Worm (Caenorhabditis elegans) whole organism, L1 larva: ENCODE measurements around the gene nhr-277.
"Not testable (repeated sequence)": the region's sequence is repeated elsewhere in the genome, so short reads cannot be mapped to it uniquely, and the experiment has no call there.

ENCODE experiments used
- C04F5.9 ChIP-seq: sonication (generic microtip); optimal IDR thresholded peaks from 2 replicates; lab custom pipeline; 2016; ENCODE audit warnings: missing genetic modification characterization, missing compliant biosample characterization
- F16B12.6 ChIP-seq: fragments of 150-350 bp; optimal IDR thresholded peaks from 2 replicates; lab custom pipeline; 2014; ENCODE audit warnings: missing biosample characterization, missing genetic modification characterization
- aha-1 ChIP-seq: fragments of 150-350 bp; optimal IDR thresholded peaks from 2 replicates; lab custom pipeline; 2014; ENCODE audit warnings: missing biosample characterization, missing genetic modification characterization
- alr-1 ChIP-seq: fragments of 200-800 bp; sonication (Bioruptor generic); optimal IDR thresholded peaks from 2 replicates; lab custom pipeline; 2018; ENCODE audit warnings: borderline replicate concordance, mild to moderate bottlenecking, missing genetic modification characterization, missing compliant biosample characterization
- aly-2 ChIP-seq: fragments of 150-350 bp; optimal IDR thresholded peaks from 2 replicates; lab custom pipeline; 2014; ENCODE audit warnings: missing biosample characterization, missing genetic modification characterization
- ama-1 ChIP-seq: fragments of 150-350 bp; optimal IDR thresholded peaks from 2 replicates; lab custom pipeline; 2014
- ceh-63 ChIP-seq: fragments of 200-800 bp; sonication (Bioruptor generic); optimal IDR thresholded peaks from 2 replicates; lab custom pipeline; 2018; ENCODE audit warnings: mild to moderate bottlenecking, missing genetic modification characterization, missing compliant biosample characterization
- ceh-82 ChIP-seq, 3 experiments: fragments of 150-350 bp in 1 of 3; sonication (generic microtip) in 2 of 3; optimal IDR thresholded peaks; 2 replicates each; lab custom pipeline; 2014 to 2017; ENCODE audit warnings: missing biosample characterization in 3 of 3, missing genetic modification characterization in 3 of 3
- ceh-88 ChIP-seq: fragments of 200-800 bp; sonication (Bioruptor generic); IDR thresholded peaks from 2 replicates; pipeline ENCODE4 v1.3.6; 2022; ENCODE audit warnings: missing genetic modification characterization, missing compliant biosample characterization
- ces-1 ChIP-seq: fragments of 150-350 bp; optimal IDR thresholded peaks from 2 replicates; lab custom pipeline; 2014; ENCODE audit warnings: missing biosample characterization, missing genetic modification reagents, missing genetic modification characterization
- dpl-1 ChIP-seq, 3 experiments: fragments of 150-350 bp in 2 of 3; sonication (generic microtip) in 1 of 3; optimal IDR thresholded peaks; 2 replicates each; lab custom pipeline; 2014 to 2017; ENCODE audit warnings: missing biosample characterization in 3 of 3, missing genetic modification characterization in 3 of 3, missing genetic modification reagents in 3 of 3
- dsc-1 ChIP-seq: sonication (generic microtip); optimal IDR thresholded peaks from 2 replicates; lab custom pipeline; 2016; ENCODE audit warnings: mild to moderate bottlenecking, missing genetic modification characterization, missing compliant biosample characterization
- efl-1 ChIP-seq, 4 experiments: fragments of 150-350 bp; optimal IDR thresholded peaks in 3 of 4; peaks in 1 of 4; 1 replicate in 1 of 4; 2 replicates in 3 of 4; lab custom pipeline; 2014; ENCODE audit warnings: missing biosample characterization in 2 of 4, missing genetic modification characterization in 2 of 4, missing genetic modification reagents in 2 of 4
- efl-3 ChIP-seq: fragments of 200-800 bp; sonication (Bioruptor generic); optimal IDR thresholded peaks from 2 replicates; lab custom pipeline; 2018; ENCODE audit warnings: mild to moderate bottlenecking, missing genetic modification characterization, missing compliant biosample characterization
- egl-13 ChIP-seq: sonication (generic microtip); optimal IDR thresholded peaks from 2 replicates; lab custom pipeline; 2016; ENCODE audit warnings: missing genotype, missing genetic modification reagents, missing genetic modification characterization, missing compliant biosample characterization
- ets-5 ChIP-seq: fragments of 200-800 bp; sonication (Bioruptor generic); IDR thresholded peaks from 2 replicates; pipeline ENCODE4 v1.3.6; 2022; ENCODE audit warnings: missing genetic modification characterization, missing compliant biosample characterization
- fkh-10 ChIP-seq: sonication (generic microtip); optimal IDR thresholded peaks from 2 replicates; lab custom pipeline; 2017; ENCODE audit warnings: missing biosample characterization, missing genetic modification reagents, missing genetic modification characterization
- fos-1 ChIP-seq: fragments of 150-350 bp; optimal IDR thresholded peaks from 2 replicates; lab custom pipeline; 2014; ENCODE audit warnings: missing biosample characterization, missing genetic modification characterization
- grh-1 ChIP-seq: fragments of 200-800 bp; sonication (Bioruptor generic); IDR thresholded peaks from 2 replicates; pipeline ENCODE4 v1.3.6; 2022; ENCODE audit warnings: missing genetic modification reagents, missing genetic modification characterization, missing compliant biosample characterization
- hlh-17 ChIP-seq: fragments of 200-800 bp; sonication (Bioruptor generic); optimal IDR thresholded peaks from 2 replicates; lab custom pipeline; 2018; ENCODE audit warnings: missing genetic modification characterization, mild to moderate bottlenecking, missing compliant biosample characterization, moderate library complexity, borderline replicate concordance
- irx-1 ChIP-seq: sonication (generic microtip); optimal IDR thresholded peaks from 2 replicates; lab custom pipeline; 2016; ENCODE audit warnings: missing genetic modification characterization, missing compliant biosample characterization
- isw-1 ChIP-seq: fragments of 200-800 bp; sonication (Bioruptor generic); IDR thresholded peaks from 2 replicates; pipeline ENCODE4 v1.3.6; 2022; ENCODE audit warnings: missing genetic modification characterization, missing compliant biosample characterization
- lin-13 ChIP-seq: fragments of 150-350 bp; optimal IDR thresholded peaks from 2 replicates; lab custom pipeline; 2014; ENCODE audit warnings: missing biosample characterization, missing genetic modification reagents, missing genetic modification characterization
- lin-14 ChIP-seq: fragments of 200-800 bp; sonication (Bioruptor generic); optimal IDR thresholded peaks from 2 replicates; lab custom pipeline; 2018; ENCODE audit warnings: mild to moderate bottlenecking, missing genetic modification characterization, moderate library complexity, missing compliant biosample characterization
- lin-15B ChIP-seq: fragments of 150-350 bp; sonication (generic microtip); optimal IDR thresholded peaks from 3 replicates; lab custom pipeline; 2014; ENCODE audit warnings: missing biosample characterization, missing genetic modification characterization
- lsy-2 ChIP-seq, 2 experiments: fragments of 150-350 bp; optimal IDR thresholded peaks; 2 replicates each; lab custom pipeline; 2014; ENCODE audit warnings: missing biosample characterization in 2 of 2, missing genetic modification characterization in 2 of 2
- mdl-1 ChIP-seq, 2 experiments: fragments of 150-350 bp; optimal IDR thresholded peaks; 2 replicates each; lab custom pipeline; 2014 to 2017; ENCODE audit warnings: missing biosample characterization in 2 of 2, missing genetic modification characterization in 2 of 2, inconsistent platforms in 1 of 2
- mep-1 ChIP-seq: fragments of 150-350 bp; optimal IDR thresholded peaks from 2 replicates; lab custom pipeline; 2014; ENCODE audit warnings: missing biosample characterization, missing genetic modification characterization
- nhr-12 ChIP-seq: sonication (generic microtip); optimal IDR thresholded peaks from 2 replicates; lab custom pipeline; 2017; ENCODE audit warnings: missing biosample characterization, missing genetic modification characterization
- nhr-19 ChIP-seq: fragments of 200-800 bp; sonication (Bioruptor generic); conservative IDR thresholded peaks from 2 replicates; pipeline ENCODE4 v1.3.6; 2022; ENCODE audit warnings: missing genetic modification characterization, missing compliant biosample characterization
- nhr-20 ChIP-seq: sonication (generic microtip); optimal IDR thresholded peaks from 2 replicates; lab custom pipeline; 2016; ENCODE audit warnings: mild to moderate bottlenecking, missing genetic modification characterization, missing compliant biosample characterization
- nhr-47 ChIP-seq: sonication (generic microtip); optimal IDR thresholded peaks from 2 replicates; lab custom pipeline; 2016; ENCODE audit warnings: mild to moderate bottlenecking, missing genetic modification characterization, moderate library complexity, missing compliant biosample characterization
- nhr-85 ChIP-seq: sonication (generic microtip); peaks from one replicate; lab custom pipeline; 2016; ENCODE audit warnings: missing genetic modification characterization, inconsistent platforms, missing compliant biosample characterization
- pag-3 ChIP-seq: sonication (generic microtip); optimal IDR thresholded peaks from 2 replicates; lab custom pipeline; 2017; ENCODE audit warnings: missing genetic modification characterization, mild to moderate bottlenecking, missing compliant biosample characterization, antibody characterized with exemption, borderline replicate concordance; ENCODE audit not compliant: insufficient read depth
- rnt-1 ChIP-seq: sonication (generic microtip); optimal IDR thresholded peaks from 2 replicates; lab custom pipeline; 2016; ENCODE audit warnings: mild to moderate bottlenecking, missing genetic modification characterization, moderate library complexity, missing compliant biosample characterization
- snpc-4 ChIP-seq: fragments of 150-350 bp; optimal IDR thresholded peaks from 2 replicates; lab custom pipeline; 2014; ENCODE audit warnings: missing biosample characterization, missing genetic modification characterization
- snu-23 ChIP-seq: sonication (generic microtip); optimal IDR thresholded peaks from 2 replicates; lab custom pipeline; 2016; ENCODE audit warnings: missing genetic modification characterization, missing compliant biosample characterization
- tlp-1 ChIP-seq: fragments of 150-350 bp; optimal IDR thresholded peaks from 2 replicates; lab custom pipeline; 2014; ENCODE audit warnings: missing biosample characterization, missing genetic modification characterization
- unc-30 ChIP-seq: sonication (generic microtip); optimal IDR thresholded peaks from 2 replicates; lab custom pipeline; 2017; ENCODE audit warnings: missing biosample characterization, missing genetic modification characterization
- vab-15 ChIP-seq: sonication (generic microtip); optimal IDR thresholded peaks from 2 replicates; lab custom pipeline; 2017; ENCODE audit warnings: missing genotype, mild to moderate bottlenecking, missing genetic modification characterization, missing compliant biosample characterization
- zag-1 ChIP-seq: fragments of 150-350 bp; optimal IDR thresholded peaks from 2 replicates; lab custom pipeline; 2014; ENCODE audit warnings: missing biosample characterization, missing genetic modification characterization
- ztf-4 ChIP-seq: fragments of 150-350 bp; optimal IDR thresholded peaks from 2 replicates; lab custom pipeline; 2014; ENCODE audit warnings: missing biosample characterization, missing genetic modification characterization

Gene nhr-277

DNA sequence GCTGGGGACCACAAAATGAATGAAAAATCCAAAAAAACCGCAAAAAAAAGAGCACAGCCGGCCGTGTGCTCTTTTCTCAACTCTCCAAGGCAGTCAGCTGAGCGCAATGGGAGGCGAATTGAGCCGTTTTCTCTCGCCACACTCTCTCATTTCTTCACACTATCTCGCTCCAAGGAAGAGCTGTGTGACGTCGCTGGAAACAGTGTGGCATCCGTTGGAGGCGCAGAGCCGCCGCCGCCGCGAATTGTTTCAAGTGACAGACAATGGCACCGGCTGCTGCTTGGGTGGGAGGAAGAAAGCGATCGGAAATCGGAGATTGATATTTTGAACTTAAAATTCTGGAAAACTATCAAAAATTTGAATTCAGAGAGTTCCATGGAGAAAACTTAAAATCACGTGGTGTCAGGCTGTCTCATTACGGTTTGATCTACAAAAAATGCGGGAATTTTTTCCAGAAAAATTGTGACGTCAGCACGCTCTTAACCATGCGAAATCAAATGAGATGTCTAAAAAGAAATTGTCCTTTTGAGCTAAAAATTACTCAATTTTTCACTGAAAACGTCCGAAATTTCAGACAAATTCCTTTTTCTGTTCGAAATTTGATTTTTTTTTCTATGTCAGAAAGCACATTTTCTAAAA is 33.3 kb downstream of the nhr-277 start (continued):
- TF ChIP-seq ces-1 (GFP tag; lab: Kevin White, UChicago) = no peak
- peak; percentile 25 for TF ChIP-seq irx-1 (tag; lab: Kevin White, UChicago)
- peak; percentile 31 for TF ChIP-seq ama-1 (lab: Kevin White, UChicago)
- TF ChIP-seq snu-23 = peak; percentile 64

DNA sequence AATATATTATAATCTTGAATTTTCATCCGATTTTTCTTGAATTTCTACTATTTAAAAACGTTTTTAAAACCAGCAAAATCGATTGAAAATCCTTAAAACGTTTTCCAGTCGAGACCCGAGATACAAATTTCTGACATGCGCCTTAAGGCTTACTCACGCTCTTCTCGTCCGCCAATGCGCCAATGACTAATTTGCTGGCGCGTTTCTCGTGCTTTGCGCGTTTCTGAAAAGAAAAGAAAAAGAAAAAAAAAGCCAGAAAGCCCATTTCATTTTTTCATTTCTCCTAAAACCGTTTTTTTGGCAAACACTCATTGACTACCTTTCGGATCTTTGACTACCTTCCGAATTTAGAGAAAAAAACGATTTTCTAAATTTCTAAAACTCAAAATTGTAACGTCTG is 33.9 kb downstream of the nhr-277 start:
- TF ChIP-seq rnt-1 (no peak), efl-3 (GFP tag; lab: Kevin White, UChicago) (no peak), nhr-85 (peak; percentile 56)

DNA sequence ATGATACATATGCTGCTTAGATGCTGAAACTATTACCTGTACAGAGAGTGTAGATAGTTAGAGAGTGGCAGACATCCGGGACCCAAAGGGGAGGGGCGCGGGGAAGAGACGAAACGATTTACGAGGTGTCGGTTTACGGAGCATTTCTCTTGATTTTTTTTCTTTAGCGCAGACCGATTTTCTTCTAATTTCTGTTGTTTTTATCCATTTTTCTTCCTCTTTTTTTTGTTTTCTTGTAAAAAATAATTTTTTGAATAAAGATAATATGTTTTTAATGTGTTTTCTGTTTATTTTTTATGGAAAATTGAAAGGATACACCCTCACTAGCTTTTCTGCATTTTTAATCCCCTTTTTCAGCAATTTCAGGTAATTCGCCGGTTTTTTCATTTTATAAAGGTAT is 35.0 kb downstream of the nhr-277 start, which contains the start of gene Y54G2A.72:
TSS of gene Y54G2A.72 (plus strand) at position 301 of the 400 bp plus-strand sequence.
- not testable (repeated sequence) for TF ChIP-seq snu-23; alr-1; nhr-19 (GFP tag; lab: Robert Waterston, UW)

DNA sequence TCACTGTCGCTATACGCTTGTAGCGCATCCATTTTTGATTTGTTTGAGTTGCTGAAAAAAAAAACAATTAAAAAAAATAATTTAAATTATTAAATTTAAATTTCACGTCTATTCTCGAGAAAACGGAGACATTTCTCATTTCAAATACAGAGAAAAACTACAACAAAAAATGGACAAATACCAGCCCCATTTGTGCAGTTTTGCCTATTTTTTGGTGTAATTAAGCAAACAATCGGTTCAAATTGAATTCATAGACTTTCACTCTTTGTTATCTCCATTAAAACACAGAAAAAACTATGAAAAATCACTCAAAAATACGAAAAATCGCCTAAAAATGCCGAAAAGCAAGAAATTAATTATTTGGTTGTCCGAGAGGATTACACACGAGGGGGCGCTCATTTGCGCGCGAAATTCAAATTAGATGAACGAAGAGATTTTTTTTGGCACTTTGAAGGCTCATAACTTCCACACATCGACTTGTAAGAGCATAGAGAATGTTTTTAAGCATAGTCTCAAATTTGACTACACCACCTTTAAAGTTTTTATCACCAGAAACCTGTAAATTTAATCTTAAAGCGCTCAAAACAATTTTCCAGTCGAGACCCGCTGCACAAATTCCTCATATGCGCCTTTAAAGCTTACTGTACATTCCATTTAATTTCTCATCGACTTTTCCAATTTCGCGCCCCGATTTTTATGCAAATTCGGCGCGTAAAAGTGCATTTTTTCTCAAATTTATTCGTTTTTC is 40.2 kb downstream of the nhr-277 start, which contains the start of gene Y54G2A.12:
TSS of gene Y54G2A.12 (minus strand) at position 51 of the 748 bp plus-strand sequence.
- TF ChIP-seq nhr-47 (tag; lab: Kevin White, UChicago) (no peak), egl-13 (tag; lab: Kevin White, UChicago) (no peak), dpl-1 (GFP tag; optimal IDR thresholded peaks at IDR 0.05; lab: Kevin White, UChicago) (peak in 2 of 3 experiments; percentile 4 to 8), unc-30 (tag; lab: Kevin White, UChicago) (no peak), mdl-1 (tag; optimal IDR thresholded peaks at IDR 0.05; lab: Kevin White, UChicago) (no peak), ztf-4 (tag; lab: Kevin White, UChicago) (no peak), fkh-10 (GFP tag; lab: Kevin White, UChicago) (no peak), pag-3 (no peak), efl-1 (optimal IDR thresholded peaks at IDR 0.05; lab: Kevin White, UChicago) (peak; percentile 39 to 41), efl-1 (GFP tag; optimal IDR thresholded peaks at IDR 0.05 in 1 of 2; lab: Kevin White, UChicago) (peak; percentile 44 to 55), lin-15B (no peak)

DNA sequence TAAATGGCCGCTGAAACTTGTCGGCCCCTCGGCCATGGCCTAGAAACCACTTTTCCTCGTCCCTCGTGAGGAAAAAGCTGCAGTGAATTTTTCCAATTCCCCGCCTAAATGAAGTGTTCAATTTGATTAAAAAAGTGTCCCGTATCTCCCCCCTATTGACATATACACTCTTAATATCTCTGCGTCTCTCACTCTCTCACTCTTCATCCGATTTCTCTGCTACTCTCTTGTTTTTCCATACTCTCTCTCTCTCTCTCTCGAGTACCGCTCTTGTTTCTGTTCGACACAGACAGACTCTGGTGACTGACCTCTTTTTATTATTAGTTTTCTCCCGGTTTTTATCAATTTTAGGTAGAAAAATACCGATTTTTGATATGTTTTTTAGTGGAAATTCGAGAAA is 42.3 kb downstream of the nhr-277 start:
- TF ChIP-seq fkh-10 (GFP tag; lab: Kevin White, UChicago) (no peak), lsy-2 (tag; optimal IDR thresholded peaks at IDR 0.05; lab: Kevin White, UChicago) (peak; percentile 46 to 57), mep-1 (tag; lab: Kevin White, UChicago) (peak; percentile 64), nhr-12 (tag; lab: Kevin White, UChicago) (no peak), F16B12.6 (no peak), ceh-63 (GFP tag; lab: Kevin White, UChicago) (no peak), aly-2 (tag; lab: Kevin White, UChicago) (no peak), ceh-82 (tag; optimal IDR thresholded peaks at IDR 0.05; lab: Kevin White, UChicago) (peak; percentile 3 to 46 (median 40)), lin-13 (GFP tag; lab: Kevin White, UChicago) (no peak), tlp-1 (tag; lab: Kevin White, UChicago) (no peak), nhr-20 (peak; percentile 46), dpl-1 (GFP tag; optimal IDR thresholded peaks at IDR 0.05; lab: Kevin White, UChicago) (peak; percentile 37 to 45 (median 43)), lin-14 (GFP tag; lab: Kevin White, UChicago) (no peak), aha-1 (tag; lab: Kevin White, UChicago) (no peak), fos-1 (tag; lab: Kevin White, UChicago) (no peak), hlh-17 (no peak), isw-1 (GFP tag; lab: Robert Waterston, UW) (peak; percentile 27), ama-1 (lab: Kevin White, UChicago) (no peak), pag-3 (no peak), ceh-88 (no peak), C04F5.9 (tag; lab: Kevin White, UChicago) (no peak), dsc-1 (tag; lab: Kevin White, UChicago) (peak; percentile 15), ces-1 (GFP tag; lab: Kevin White, UChicago) (no peak), snpc-4 (tag; lab: Kevin White, UChicago) (no peak), zag-1 (no peak), vab-15 (tag; lab: Kevin White, UChicago) (no peak), ets-5 (GFP tag; lab: Robert Waterston, UW) (no peak), grh-1 (GFP tag; lab: Robert Waterston, UW) (0 out of 2 replicates have a peak, but pooled peaks have one; percentile 13)
